Worm (Caenorhabditis elegans) whole organism, early embryonic: ENCODE measurements around the gene gpcp-2.

Experiments used
- B0310.2 ChIP-seq: sonication (generic microtip); optimal IDR thresholded peaks from 2 replicates; lab custom pipeline; 2016; ENCODE audit warnings: mild to moderate bottlenecking, missing genetic modification characterization, missing compliant biosample characterization
- aly-1 ChIP-seq: sonication (generic microtip); optimal IDR thresholded peaks from 2 replicates; lab custom pipeline; 2016; ENCODE audit warnings: missing genetic modification characterization, missing compliant biosample characterization
- ama-1 ChIP-seq: fragments of 150-350 bp; optimal IDR thresholded peaks from 2 replicates; lab custom pipeline; 2014
- ceh-13 ChIP-seq: fragments of 200-800 bp; sonication (Bioruptor generic); optimal IDR thresholded peaks from 2 replicates; lab custom pipeline; 2018; ENCODE audit warnings: mild to moderate bottlenecking, missing genetic modification characterization, missing compliant biosample characterization
- ceh-36 ChIP-seq: sonication (generic microtip); optimal IDR thresholded peaks from 2 replicates; lab custom pipeline; 2016; ENCODE audit warnings: missing genetic modification characterization, inconsistent platforms, missing compliant biosample characterization
- flt-1 ChIP-seq: fragments of 200-800 bp; sonication (Bioruptor generic); IDR thresholded peaks from 2 replicates; pipeline ENCODE4 v1.3.6; 2022; ENCODE audit warnings: missing genetic modification characterization, missing compliant biosample characterization
- hmbx-1 ChIP-seq: sonication (generic microtip); optimal IDR thresholded peaks from 2 replicates; lab custom pipeline; 2016; ENCODE audit warnings: mild to moderate bottlenecking, missing genetic modification characterization, missing compliant biosample characterization
- hnd-1 ChIP-seq: sonication (generic microtip); optimal IDR thresholded peaks from 2 replicates; lab custom pipeline; 2016; ENCODE audit warnings: missing genetic modification characterization, missing compliant biosample characterization
- sea-1 ChIP-seq: fragments of 200-800 bp; sonication (Bioruptor generic); conservative IDR thresholded peaks from 2 replicates; pipeline ENCODE4 v1.3.6; 2022; ENCODE audit warnings: missing genetic modification characterization, missing compliant biosample characterization
- tbx-11 ChIP-seq: fragments of 200-800 bp; sonication (Bioruptor generic); IDR thresholded peaks from 2 replicates; pipeline ENCODE4 v1.3.6; 2022; ENCODE audit warnings: missing genetic modification characterization, missing compliant biosample characterization
- tra-4 ChIP-seq: sonication (generic microtip); optimal IDR thresholded peaks from 2 replicates; lab custom pipeline; 2017; ENCODE audit warnings: missing genetic modification characterization, missing compliant biosample characterization

DNA sequence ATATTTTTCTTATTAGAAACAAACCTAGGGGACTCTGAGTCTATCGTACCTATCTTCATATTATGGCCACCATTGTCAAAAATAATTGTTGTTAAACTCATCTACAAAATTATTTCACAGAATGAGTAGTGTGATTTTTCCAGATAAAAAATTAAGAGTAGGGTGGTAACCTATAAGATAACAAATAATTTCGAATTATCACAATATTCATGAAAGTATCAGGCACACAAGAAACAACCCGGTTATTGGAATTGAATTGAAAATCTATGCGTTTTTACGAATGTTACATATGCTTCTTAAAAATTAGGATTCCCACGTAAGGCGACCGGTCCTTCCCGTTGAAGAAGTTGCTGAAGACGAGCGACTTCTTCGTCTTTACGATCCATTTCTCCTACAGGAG is 35.9 kb downstream of the gpcp-2 start, which contains the start of gene arp-6:
- TF ChIP-seq ceh-13 (GFP tag; lab: Kevin White, UChicago) (no peak), tbx-11 (GFP tag; lab: Robert Waterston, UW) (no peak), ama-1 (lab: Kevin White, UChicago) (no peak), hnd-1 (tag; lab: Kevin White, UChicago) (no peak), ceh-36 (tag; lab: Kevin White, UChicago) (no peak), flt-1 (GFP tag; lab: Robert Waterston, UW) (no peak), hmbx-1 (no peak), tra-4 (tag; lab: Kevin White, UChicago) (no peak), B0310.2 (tag; lab: Kevin White, UChicago) (no peak), aly-1 (tag; lab: Kevin White, UChicago) (no peak), sea-1 (GFP tag; lab: Robert Waterston, UW) (no peak)
